Fruit fly (Drosophila melanogaster) whole organism, embryonic: ENCODE data around the gene CG4597.

Experiments
- Antp ChIP-seq: fragments of 200-800 bp; sonication (Bioruptor generic); optimal IDR thresholded peaks from 3 replicates; lab custom pipeline; 2016; ENCODE audit warnings: missing biosample characterization, missing genetic modification characterization
- CG12155 ChIP-seq: fragments of 200-800 bp; sonication (Bioruptor generic); optimal IDR thresholded peaks from 3 replicates; lab custom pipeline; 2016; ENCODE audit warnings: missing biosample characterization, missing genetic modification characterization
- CG12769 ChIP-seq: fragments of 200-800 bp; sonication (Bioruptor generic); optimal IDR thresholded peaks from 2 replicates; lab custom pipeline; 2019; ENCODE audit warnings: missing biosample characterization, mild to moderate bottlenecking, missing genetic modification characterization, moderate library complexity
- CG16863 ChIP-seq: fragments of 200-800 bp; sonication (Bioruptor generic); optimal IDR thresholded peaks from 3 replicates; lab custom pipeline; 2016; ENCODE audit warnings: missing biosample characterization, missing genetic modification characterization
- CG17328 ChIP-seq: fragments of 200-800 bp; sonication (Bioruptor generic); IDR thresholded peaks from 2 replicates; pipeline ENCODE4 v1.3.6; 2022; ENCODE audit warnings: missing biosample characterization, missing genetic modification characterization
- CG18011 ChIP-seq: fragments of 200-800 bp; sonication (Bioruptor generic); optimal IDR thresholded peaks from 2 replicates; lab custom pipeline; 2017; ENCODE audit warnings: missing biosample characterization, missing genetic modification characterization, mild to moderate bottlenecking, moderate library complexity, missing genotype
- CG1832 ChIP-seq: fragments of 200-800 bp; sonication (Bioruptor generic); optimal IDR thresholded peaks from 2 replicates; lab custom pipeline; 2017; ENCODE audit warnings: missing biosample characterization, mild to moderate bottlenecking, missing genetic modification characterization, inconsistent platforms
- CG2712 ChIP-seq: fragments of 200-800 bp; optimal IDR thresholded peaks from 3 replicates; lab custom pipeline; 2019; ENCODE audit warnings: missing biosample characterization, mild to moderate bottlenecking, missing genetic modification characterization, moderate library complexity
- CG3065 ChIP-seq: fragments of 200-800 bp; sonication (Bioruptor generic); optimal IDR thresholded peaks from 2 replicates; lab custom pipeline; 2016; ENCODE audit warnings: missing biosample characterization, missing genetic modification characterization
- CG34422 ChIP-seq: fragments of 200-800 bp; sonication (Bioruptor generic); IDR thresholded peaks from 3 replicates; pipeline ENCODE4 v1.3.6; 2022; ENCODE audit warnings: missing biosample characterization, missing genetic modification characterization
- CG3838 ChIP-seq: fragments of 200-800 bp; sonication (Bioruptor generic); optimal IDR thresholded peaks from 3 replicates; lab custom pipeline; 2016; ENCODE audit warnings: missing biosample characterization, missing genetic modification characterization
- CG4707 ChIP-seq: fragments of 200-800 bp; sonication (Bioruptor generic); optimal IDR thresholded peaks from 2 replicates; lab custom pipeline; 2018; ENCODE audit warnings: missing biosample characterization, mild to moderate bottlenecking, missing genetic modification characterization, moderate library complexity
- CG5245 ChIP-seq: fragments of 200-800 bp; sonication (Bioruptor generic); optimal IDR thresholded peaks from 3 replicates; lab custom pipeline; 2016; ENCODE audit warnings: missing biosample characterization, missing genetic modification characterization
- CG6654 ChIP-seq: fragments of 200-800 bp; sonication (Bioruptor generic); optimal IDR thresholded peaks from 2 replicates; lab custom pipeline; 2017; ENCODE audit warnings: missing biosample characterization, mild to moderate bottlenecking, missing genetic modification characterization
- CG6854 ChIP-seq: fragments of 200-800 bp; sonication (Bioruptor generic); optimal IDR thresholded peaks from 3 replicates; lab custom pipeline; 2017; ENCODE audit warnings: missing biosample characterization, mild to moderate bottlenecking, missing genetic modification characterization
- CG7271 ChIP-seq: fragments of 200-800 bp; sonication (Bioruptor generic); optimal IDR thresholded peaks from 2 replicates; lab custom pipeline; 2018; ENCODE audit warnings: missing biosample characterization, mild to moderate bottlenecking, missing genetic modification characterization, moderate library complexity
- CG7839 ChIP-seq: fragments of 200-800 bp; sonication (Bioruptor generic); optimal IDR thresholded peaks from 3 replicates; lab custom pipeline; 2018; ENCODE audit warnings: missing biosample characterization, mild to moderate bottlenecking, missing genetic modification characterization, moderate library complexity
- CG9727 ChIP-seq: fragments of 200-800 bp; sonication (Bioruptor generic); optimal IDR thresholded peaks from 3 replicates; lab custom pipeline; 2017; ENCODE audit warnings: missing biosample characterization, mild to moderate bottlenecking, missing genetic modification characterization
- Chrac-16 ChIP-seq: fragments of 200-800 bp; sonication (Bioruptor generic); optimal IDR thresholded peaks from 3 replicates; lab custom pipeline; 2016; ENCODE audit warnings: missing biosample characterization, missing genetic modification characterization
- Dad ChIP-seq: fragments of 200-800 bp; sonication (Bioruptor generic); optimal IDR thresholded peaks from 3 replicates; lab custom pipeline; 2016; ENCODE audit warnings: missing biosample characterization, missing genetic modification characterization
- H15 ChIP-seq: fragments of 200-800 bp; sonication (Bioruptor generic); IDR thresholded peaks from 3 replicates; pipeline ENCODE4 v1.3.6; 2022; ENCODE audit warnings: missing biosample characterization, missing genetic modification characterization
- Hand ChIP-seq: fragments of 200-800 bp; sonication (Bioruptor generic); optimal IDR thresholded peaks from 2 replicates; lab custom pipeline; 2017; ENCODE audit warnings: mild to moderate bottlenecking, missing biosample characterization, missing genetic modification reagents, missing genetic modification characterization
- Hr39 ChIP-seq: fragments of >200 bp; optimal IDR thresholded peaks from 2 replicates; lab custom pipeline; 2017
- NK7.1 ChIP-seq: fragments of 200-800 bp; sonication (Bioruptor generic); optimal IDR thresholded peaks from 3 replicates; lab custom pipeline; 2016; ENCODE audit warnings: missing biosample characterization, missing genetic modification characterization
- Oli ChIP-seq: fragments of 200-800 bp; sonication (Bioruptor generic); optimal IDR thresholded peaks from 2 replicates; lab custom pipeline; 2018; ENCODE audit warnings: missing biosample characterization, mild to moderate bottlenecking, missing genetic modification characterization, moderate library complexity
- Six4 ChIP-seq: fragments of 200-800 bp; sonication (Bioruptor generic); optimal IDR thresholded peaks from 2 replicates; lab custom pipeline; 2016; ENCODE audit warnings: missing biosample characterization, missing genetic modification characterization
- YL-1 ChIP-seq: fragments of 200-800 bp; sonication (Bioruptor generic); optimal IDR thresholded peaks from 3 replicates; lab custom pipeline; 2017; ENCODE audit warnings: missing biosample characterization, mild to moderate bottlenecking, missing genetic modification characterization
- abd-A ChIP-seq: fragments of 200-800 bp; sonication (Bioruptor generic); optimal IDR thresholded peaks from 3 replicates; lab custom pipeline; 2019; ENCODE audit warnings: missing biosample characterization, mild to moderate bottlenecking, missing genetic modification characterization, moderate library complexity
- cas ChIP-seq: fragments of 200-800 bp; sonication (Bioruptor generic); IDR thresholded peaks from 2 replicates; pipeline ENCODE4 v1.3.6; 2022; ENCODE audit warnings: missing biosample characterization, missing genetic modification characterization
- cato ChIP-seq: fragments of 200-800 bp; sonication (Bioruptor generic); optimal IDR thresholded peaks from 2 replicates; lab custom pipeline; 2016; ENCODE audit warnings: missing biosample characterization, missing genetic modification characterization, borderline replicate concordance
- chn ChIP-seq: fragments of 200-800 bp; sonication (Bioruptor generic); optimal IDR thresholded peaks from 2 replicates; lab custom pipeline; 2016; ENCODE audit warnings: missing biosample characterization, missing genetic modification characterization
- crc ChIP-seq: fragments of 200-800 bp; sonication (Bioruptor generic); optimal IDR thresholded peaks from 2 replicates; lab custom pipeline; 2016; ENCODE audit warnings: missing biosample characterization, missing genetic modification characterization
- da ChIP-seq: fragments of 200-800 bp; sonication (Bioruptor generic); optimal IDR thresholded peaks from 2 replicates; lab custom pipeline; 2016; ENCODE audit warnings: missing biosample characterization, missing genetic modification characterization
- en ChIP-seq: fragments of 200-800 bp; sonication (Bioruptor generic); optimal IDR thresholded peaks from 2 replicates; lab custom pipeline; 2016; ENCODE audit warnings: missing biosample characterization, missing genetic modification characterization
- ewg ChIP-seq: fragments of 200-800 bp; sonication (Bioruptor generic); optimal IDR thresholded peaks from 3 replicates; lab custom pipeline; 2017; ENCODE audit warnings: mild to moderate bottlenecking, missing biosample characterization, missing genetic modification reagents, missing genetic modification characterization
- ham ChIP-seq: fragments of 200-800 bp; sonication (Bioruptor generic); IDR thresholded peaks from 2 replicates; pipeline ENCODE4 v1.3.6; 2022; ENCODE audit warnings: missing biosample characterization, missing genetic modification characterization
- jing ChIP-seq: fragments of 200-800 bp; sonication (Bioruptor generic); optimal IDR thresholded peaks from 2 replicates; lab custom pipeline; 2018; ENCODE audit warnings: missing biosample characterization, mild to moderate bottlenecking, missing genetic modification characterization
- kni ChIP-seq: fragments of 200-800 bp; sonication (Bioruptor generic); optimal IDR thresholded peaks from 3 replicates; lab custom pipeline; 2017; ENCODE audit warnings: mild to moderate bottlenecking, missing biosample characterization, missing genetic modification reagents, missing genetic modification characterization
- lbe ChIP-seq: fragments of 200-800 bp; sonication (Bioruptor generic); optimal IDR thresholded peaks from 2 replicates; lab custom pipeline; 2016; ENCODE audit warnings: missing biosample characterization, mild to moderate bottlenecking, missing genetic modification characterization
- lmd ChIP-seq: fragments of 200-800 bp; sonication (Bioruptor generic); IDR thresholded peaks from 2 replicates; pipeline ENCODE4 v1.3.6; 2022; ENCODE audit warnings: missing biosample characterization, missing genetic modification characterization
- lola ChIP-seq, 3 experiments: fragments of >200 bp in 2 of 3; fragments of 200-800 bp in 1 of 3; sonication (Bioruptor generic) in 1 of 3; optimal IDR thresholded peaks; 2 replicates each; lab custom pipeline; 2017 to 2019; ENCODE audit warnings: missing biosample characterization in 3 of 3, missing genetic modification characterization in 3 of 3, mild to moderate bottlenecking in 1 of 3, moderate library complexity in 1 of 3
- lov ChIP-seq, 2 experiments: fragments of 200-800 bp in 1 of 2; fragments of >200 bp in 1 of 2; sonication (Bioruptor generic) in 1 of 2; IDR thresholded peaks in 1 of 2; optimal IDR thresholded peaks in 1 of 2; 2 replicates in 1 of 2; 3 replicates in 1 of 2; pipeline versions ENCODE4 v1.3.6 to Lab custom; 2017 to 2022; ENCODE audit warnings: missing biosample characterization in 1 of 2, missing genetic modification characterization in 1 of 2
- mirr ChIP-seq: fragments of 200-800 bp; sonication (Bioruptor generic); optimal IDR thresholded peaks from 3 replicates; lab custom pipeline; 2018; ENCODE audit warnings: missing biosample characterization, mild to moderate bottlenecking, missing genetic modification characterization
- pfk ChIP-seq: fragments of 200-800 bp; sonication (Bioruptor generic); optimal IDR thresholded peaks from 2 replicates; lab custom pipeline; 2018; ENCODE audit warnings: missing biosample characterization, mild to moderate bottlenecking, missing genetic modification characterization, moderate library complexity
- rib ChIP-seq: fragments of 200-800 bp; sonication (Bioruptor generic); IDR thresholded peaks from 2 replicates; pipeline ENCODE4 v1.3.6; 2022; ENCODE audit warnings: missing biosample characterization, missing genetic modification characterization
- shn ChIP-seq: fragments of 200-800 bp; sonication (Bioruptor generic); optimal IDR thresholded peaks from 3 replicates; lab custom pipeline; 2016; ENCODE audit warnings: missing biosample characterization, missing genetic modification characterization
- sna ChIP-seq: fragments of 200-800 bp; sonication (Bioruptor generic); IDR thresholded peaks from 2 replicates; pipeline ENCODE4 v1.3.6; 2022; ENCODE audit warnings: missing biosample characterization, missing genetic modification characterization; ENCODE audit not compliant: partially characterized antibody
- sug ChIP-seq: fragments of 200-800 bp; optimal IDR thresholded peaks from 2 replicates; lab custom pipeline; 2019; ENCODE audit warnings: missing biosample characterization, mild to moderate bottlenecking, missing genetic modification characterization, moderate library complexity
- toy ChIP-seq: fragments of 200-800 bp; sonication (Bioruptor generic); IDR thresholded peaks from 2 replicates; pipeline ENCODE4 v1.3.6; 2022; ENCODE audit warnings: missing biosample characterization, missing genetic modification characterization
- ttk ChIP-seq: fragments of 200-800 bp; sonication (Bioruptor generic); IDR thresholded peaks from 2 replicates; pipeline ENCODE4 v2.1.2; 2022; ENCODE audit warnings: missing biosample characterization, missing genetic modification characterization

Gene CG4597

dm6 chr3L:5139312-5139711, 10.0 kb downstream of the CG4597 start, which contains the start of the genes Tcs5 and CHMP2B (continued):
- TF ChIP-seq en (GFP tag; lab: Kevin White, UChicago) = peak; percentile 99
- TF ChIP-seq rib (GFP tag; lab: Robert Waterston, UW) = peak; percentile 100
- TF ChIP-seq jing (GFP tag; lab: Kevin White, UChicago) = peak; percentile 99
- TF ChIP-seq Chrac-16 = peak; percentile 100
- peak; percentile 97 for TF ChIP-seq CG4707
- TF ChIP-seq cato = peak; percentile 100
- TF ChIP-seq mirr (GFP tag; lab: Kevin White, UChicago) = peak; percentile 99
- peak; percentile 100 for TF ChIP-seq CG7839
- peak; percentile 100 for TF ChIP-seq H15 (GFP tag; lab: Robert Waterston, UW)
- TF ChIP-seq CG3065 = peak; percentile 99
- peak; percentile 100 for TF ChIP-seq chn (GFP tag; lab: Kevin White, UChicago)
- TF ChIP-seq Dad (GFP tag; lab: Kevin White, UChicago) = peak; percentile 98
- peak; percentile 99 for TF ChIP-seq ham (GFP tag; lab: Robert Waterston, UW)
- peak; percentile 100 for TF ChIP-seq cas (GFP tag; lab: Robert Waterston, UW)
- TF ChIP-seq kni (GFP tag; lab: Kevin White, UChicago) = peak; percentile 98
- 0 out of 2 replicates have a peak, but pooled peaks have one; percentile 42 for TF ChIP-seq sna (GFP tag; lab: Robert Waterston, UW)
- peak; percentile 100 for TF ChIP-seq CG5245 (GFP tag; lab: Kevin White, UChicago)
- peak; percentile 96 for TF ChIP-seq CG6654
- TF ChIP-seq CG12155 (GFP tag; lab: Kevin White, UChicago) = peak; percentile 99
- TF ChIP-seq ttk (GFP tag; lab: Robert Waterston, UW) = peak; percentile 100
- peak; percentile 98 for TF ChIP-seq CG6854 (GFP tag; lab: Kevin White, UChicago)
- peak; percentile 99 for TF ChIP-seq NK7.1 (GFP tag; lab: Kevin White, UChicago)
- no peak for TF ChIP-seq lov (optimal IDR thresholded peaks at IDR 0.05; lab: Kevin White, UChicago)
- TF ChIP-seq lov (GFP tag; IDR thresholded peaks at IDR 0.05; lab: Robert Waterston, UW) = peak; percentile 100
- peak; percentile 99 for TF ChIP-seq ewg (GFP tag; lab: Kevin White, UChicago)
- TF ChIP-seq shn (GFP tag; lab: Kevin White, UChicago) = peak; percentile 99
- TF ChIP-seq Hand = peak; percentile 98
- TF ChIP-seq Six4 = peak; percentile 100
- TF ChIP-seq CG34422 = peak; percentile 100
- TF ChIP-seq Oli (tag; lab: Kevin White, UChicago) = peak; percentile 100
- peak; percentile 100 for TF ChIP-seq toy
- peak; percentile 94 for TF ChIP-seq CG18011 (GFP tag; lab: Kevin White, UChicago)
- peak; percentile 99 for TF ChIP-seq crc (GFP tag; lab: Kevin White, UChicago)
- TF ChIP-seq Hr39 (lab: Kevin White, UChicago) = no peak
- peak; percentile 80 for TF ChIP-seq pfk (GFP tag; lab: Kevin White, UChicago)
- peak; percentile 99 for TF ChIP-seq CG3838 (GFP tag; lab: Kevin White, UChicago)
- TF ChIP-seq lbe (GFP tag; lab: Kevin White, UChicago) = peak; percentile 96
- peak in 1 of 3 experiments; percentile 100 for TF ChIP-seq lola (GFP tag; optimal IDR thresholded peaks at IDR 0.05; lab: Kevin White, UChicago)
- TF ChIP-seq CG7271 = peak; percentile 100
- peak; percentile 99 for TF ChIP-seq CG16863 (GFP tag; lab: Kevin White, UChicago)
- TF ChIP-seq da (GFP tag; lab: Kevin White, UChicago) = peak; percentile 99
- TF ChIP-seq lmd = peak; percentile 100
- TF ChIP-seq CG1832 (GFP tag; lab: Kevin White, UChicago) = peak; percentile 23
- peak; percentile 99 for TF ChIP-seq CG9727 (GFP tag; lab: Kevin White, UChicago)
- TF ChIP-seq Antp (GFP tag; lab: Kevin White, UChicago) = peak; percentile 99
- TF ChIP-seq abd-A (tag; lab: Kevin White, UChicago) = no peak
- peak; percentile 98 for TF ChIP-seq CG2712 (tag; lab: Kevin White, UChicago)
- peak; percentile 99 for TF ChIP-seq YL-1 (GFP tag; lab: Kevin White, UChicago)
- peak; percentile 99 for TF ChIP-seq sug (tag; lab: Kevin White, UChicago)
- TF ChIP-seq CG17328 (GFP tag; lab: Robert Waterston, UW) = peak; percentile 100
- TF ChIP-seq CG12769 (tag; lab: Kevin White, UChicago) = peak; percentile 100
